Worm (Caenorhabditis elegans): ENCODE results near the gene C46E10.1.

- TF ChIP-seq ztf-23 (GFP tag; IDR thresholded peaks at IDR 0.05) (no peak), flt-1 (GFP tag; IDR thresholded peaks at IDR 0.05) (no peak)
These were observed 4.0 kb downstream of the C46E10.1 start, which contains the start of gene C46E10.8 for ce11 chrII:3727996-3728395.
